Fruit fly (Drosophila melanogaster) whole organism, embryonic: ENCODE results near the gene CG43295.
A peak's percentile ranks its signal among the peaks of the same experiment; 100 is the strongest.

Experiments used
- Abd-B ChIP-seq: fragments of 200-800 bp; sonication (Bioruptor generic); optimal IDR thresholded peaks from 2 replicates; lab custom pipeline; 2018; ENCODE audit warnings: missing biosample characterization, mild to moderate bottlenecking, missing genetic modification characterization, moderate library complexity
- CG11504 ChIP-seq: fragments of 200-800 bp; sonication (Bioruptor generic); optimal IDR thresholded peaks from 3 replicates; lab custom pipeline; 2019; ENCODE audit warnings: missing biosample characterization, mild to moderate bottlenecking, missing genetic modification characterization, moderate library complexity
- CG11723 ChIP-seq: fragments of 200-800 bp; sonication (Bioruptor generic); optimal IDR thresholded peaks from 2 replicates; lab custom pipeline; 2017; ENCODE audit warnings: missing biosample characterization, mild to moderate bottlenecking, missing genetic modification characterization
- CG12299 ChIP-seq: fragments of 200-800 bp; sonication (Bioruptor generic); optimal IDR thresholded peaks from 2 replicates; lab custom pipeline; 2018; ENCODE audit warnings: missing biosample characterization, mild to moderate bottlenecking, missing genetic modification characterization
- CG13287 ChIP-seq: fragments of 200-800 bp; sonication (Bioruptor generic); IDR thresholded peaks from 2 replicates; pipeline ENCODE4 v1.3.6; 2022; ENCODE audit warnings: missing biosample characterization, missing genetic modification characterization; ENCODE audit not compliant: partially characterized antibody
- CG14050 ChIP-seq: fragments of 200-800 bp; sonication (Bioruptor generic); IDR thresholded peaks from 3 replicates; pipeline ENCODE4 v1.3.6; 2022; ENCODE audit warnings: missing biosample characterization, missing genetic modification characterization
- CG1529 ChIP-seq: fragments of 200-800 bp; sonication (Bioruptor generic); optimal IDR thresholded peaks from 3 replicates; lab custom pipeline; 2018; ENCODE audit warnings: missing biosample characterization, missing genetic modification characterization
- CG16779 ChIP-seq: fragments of 200-800 bp; sonication (Bioruptor generic); IDR thresholded peaks from 2 replicates; pipeline ENCODE4 v1.3.6; 2022; ENCODE audit warnings: missing biosample characterization, missing genetic modification characterization
- CG17802 ChIP-seq: fragments of 200-800 bp; sonication (Bioruptor generic); optimal IDR thresholded peaks from 2 replicates; lab custom pipeline; 2018; ENCODE audit warnings: missing biosample characterization, mild to moderate bottlenecking, missing genetic modification characterization, moderate library complexity
- CG2678 ChIP-seq: fragments of 200-800 bp; sonication (Bioruptor generic); optimal IDR thresholded peaks from 3 replicates; lab custom pipeline; 2019; ENCODE audit warnings: missing biosample characterization, mild to moderate bottlenecking, missing genetic modification characterization, moderate library complexity
- CG2889 ChIP-seq: fragments of 200-800 bp; sonication (Bioruptor generic); IDR thresholded peaks from 3 replicates; pipeline ENCODE4 v1.3.6; 2022; ENCODE audit warnings: missing biosample characterization, missing genetic modification characterization
- CG5180 ChIP-seq: fragments of 200-800 bp; sonication (Bioruptor generic); optimal IDR thresholded peaks from 3 replicates; lab custom pipeline; 2017; ENCODE audit warnings: missing biosample characterization, missing genetic modification characterization, mild to moderate bottlenecking, moderate library complexity, missing genetic modification reagents
- CG5953 ChIP-seq: fragments of 200-800 bp; sonication (Bioruptor generic); IDR thresholded peaks from 2 replicates; pipeline ENCODE4 v1.3.6; 2022; ENCODE audit warnings: missing biosample characterization, missing genetic modification characterization
- CG7271 ChIP-seq: fragments of 200-800 bp; sonication (Bioruptor generic); optimal IDR thresholded peaks from 2 replicates; lab custom pipeline; 2018; ENCODE audit warnings: missing biosample characterization, mild to moderate bottlenecking, missing genetic modification characterization, moderate library complexity
- CG8924 ChIP-seq: fragments of 200-800 bp; optimal IDR thresholded peaks from 3 replicates; lab custom pipeline; 2019; ENCODE audit warnings: missing biosample characterization, mild to moderate bottlenecking, missing genetic modification characterization, moderate library complexity
- CG9797 ChIP-seq: fragments of 200-800 bp; sonication (Bioruptor generic); optimal IDR thresholded peaks from 3 replicates; lab custom pipeline; 2018; ENCODE audit warnings: missing biosample characterization, mild to moderate bottlenecking, missing genetic modification characterization
- CoRest ChIP-seq: fragments of 200-800 bp; sonication (Bioruptor generic); optimal IDR thresholded peaks from 3 replicates; lab custom pipeline; 2018; ENCODE audit warnings: missing biosample characterization, mild to moderate bottlenecking, missing genetic modification characterization, moderate library complexity
- Dref ChIP-seq: fragments of 200-800 bp; sonication (Bioruptor generic); IDR thresholded peaks from 2 replicates; pipeline ENCODE4 v1.3.6; 2022; ENCODE audit warnings: missing biosample characterization, missing genetic modification characterization
- E2f2 ChIP-seq: fragments of 200-800 bp; sonication (Bioruptor generic); IDR thresholded peaks from 2 replicates; pipeline ENCODE4 v1.3.6; 2022; ENCODE audit warnings: missing biosample characterization, missing genetic modification characterization
- Ets97D ChIP-seq: fragments of 200-800 bp; sonication (Bioruptor generic); optimal IDR thresholded peaks from 3 replicates; lab custom pipeline; 2016; ENCODE audit warnings: missing biosample characterization, missing genetic modification characterization
- HLHmδ ChIP-seq: fragments of 200-800 bp; sonication (Bioruptor generic); optimal IDR thresholded peaks from 2 replicates; lab custom pipeline; 2018; ENCODE audit warnings: missing biosample characterization, mild to moderate bottlenecking, missing genetic modification characterization, moderate library complexity
- Hmr ChIP-seq: fragments of 200-800 bp; sonication (Bioruptor generic); optimal IDR thresholded peaks from 3 replicates; lab custom pipeline; 2017; ENCODE audit warnings: mild to moderate bottlenecking, missing biosample characterization, missing genetic modification reagents, missing genetic modification characterization
- MBD-R2 ChIP-seq: fragments of 200-800 bp; sonication (Bioruptor generic); IDR thresholded peaks from 2 replicates; pipeline ENCODE4 v1.3.6; 2022; ENCODE audit warnings: missing biosample characterization, missing genetic modification characterization
- Myb ChIP-seq: fragments of 200-800 bp; sonication (Bioruptor generic); optimal IDR thresholded peaks from 2 replicates; lab custom pipeline; 2016; ENCODE audit warnings: missing biosample characterization, missing genetic modification characterization
- Rx ChIP-seq: fragments of 200-800 bp; sonication (Bioruptor generic); IDR thresholded peaks from 2 replicates; pipeline ENCODE4 v1.3.6; 2022; ENCODE audit warnings: missing biosample characterization, missing genetic modification characterization
- Scr ChIP-seq: fragments of 200-800 bp; sonication (Bioruptor generic); IDR thresholded peaks from 2 replicates; pipeline ENCODE4 v1.3.6; 2022; ENCODE audit warnings: missing biosample characterization, missing genetic modification characterization; ENCODE audit not compliant: partially characterized antibody
- Sry-δ ChIP-seq: fragments of 200-800 bp; sonication (Bioruptor generic); optimal IDR thresholded peaks from 2 replicates; lab custom pipeline; 2016; ENCODE audit warnings: missing biosample characterization, missing genetic modification characterization
- YL-1 ChIP-seq: fragments of 200-800 bp; sonication (Bioruptor generic); optimal IDR thresholded peaks from 3 replicates; lab custom pipeline; 2017; ENCODE audit warnings: missing biosample characterization, mild to moderate bottlenecking, missing genetic modification characterization
- abd-A ChIP-seq: fragments of 200-800 bp; sonication (Bioruptor generic); optimal IDR thresholded peaks from 3 replicates; lab custom pipeline; 2019; ENCODE audit warnings: missing biosample characterization, mild to moderate bottlenecking, missing genetic modification characterization, moderate library complexity
- ac ChIP-seq: fragments of 200-800 bp; sonication (Bioruptor generic); optimal IDR thresholded peaks from 3 replicates; lab custom pipeline; 2017; ENCODE audit warnings: missing biosample characterization, mild to moderate bottlenecking, missing genetic modification characterization
- amos ChIP-seq: fragments of 200-800 bp; sonication (Bioruptor generic); IDR thresholded peaks from 2 replicates; pipeline ENCODE4 v1.3.6; 2022; ENCODE audit warnings: missing biosample characterization, missing genetic modification characterization; ENCODE audit not compliant: partially characterized antibody
- cg ChIP-seq: fragments of 200-800 bp; sonication (Bioruptor generic); optimal IDR thresholded peaks from 3 replicates; lab custom pipeline; 2019; ENCODE audit warnings: missing biosample characterization, mild to moderate bottlenecking, missing genetic modification characterization, moderate library complexity
- en ChIP-seq: fragments of 200-800 bp; sonication (Bioruptor generic); optimal IDR thresholded peaks from 2 replicates; lab custom pipeline; 2016; ENCODE audit warnings: missing biosample characterization, missing genetic modification characterization
- gcm2 ChIP-seq: fragments of 200-800 bp; sonication (Bioruptor generic); optimal IDR thresholded peaks from 2 replicates; lab custom pipeline; 2016; ENCODE audit warnings: missing biosample characterization, missing genetic modification characterization
- gem ChIP-seq: fragments of 200-800 bp; sonication (Bioruptor generic); optimal IDR thresholded peaks from 2 replicates; lab custom pipeline; 2019; ENCODE audit warnings: missing biosample characterization, mild to moderate bottlenecking, missing genetic modification characterization, moderate library complexity
- gfzf ChIP-seq: fragments of 200-800 bp; sonication (Bioruptor generic); optimal IDR thresholded peaks from 2 replicates; lab custom pipeline; 2016; ENCODE audit warnings: missing biosample characterization, mild to moderate bottlenecking, missing genetic modification characterization, moderate library complexity
- gsb-n ChIP-seq: fragments of 200-800 bp; sonication (Bioruptor generic); optimal IDR thresholded peaks from 3 replicates; lab custom pipeline; 2018; ENCODE audit warnings: missing biosample characterization, mild to moderate bottlenecking, missing genetic modification characterization
- mirr ChIP-seq: fragments of 200-800 bp; sonication (Bioruptor generic); optimal IDR thresholded peaks from 3 replicates; lab custom pipeline; 2018; ENCODE audit warnings: missing biosample characterization, mild to moderate bottlenecking, missing genetic modification characterization
- mld ChIP-seq: fragments of 200-800 bp; sonication (Bioruptor generic); IDR thresholded peaks from 3 replicates; pipeline ENCODE4 v1.3.6; 2022; ENCODE audit warnings: missing biosample characterization, missing genetic modification characterization; ENCODE audit not compliant: partially characterized antibody
- nerfin-1 ChIP-seq: fragments of 200-800 bp; sonication (Bioruptor generic); optimal IDR thresholded peaks from 3 replicates; lab custom pipeline; 2019; ENCODE audit warnings: missing biosample characterization, mild to moderate bottlenecking, missing genetic modification characterization, moderate library complexity
- nerfin-2 ChIP-seq: fragments of 200-800 bp; sonication (Bioruptor generic); IDR thresholded peaks from 2 replicates; pipeline ENCODE4 v1.3.6; 2022; ENCODE audit warnings: missing biosample characterization, missing genetic modification characterization; ENCODE audit not compliant: partially characterized antibody
- onecut ChIP-seq: fragments of 200-800 bp; sonication (Bioruptor generic); IDR thresholded peaks from 2 replicates; pipeline ENCODE4 v1.3.6; 2022; ENCODE audit warnings: missing biosample characterization, missing genetic modification characterization
- p53 ChIP-seq: fragments of 200-800 bp; sonication (Bioruptor generic); optimal IDR thresholded peaks from 2 replicates; lab custom pipeline; 2016; ENCODE audit warnings: missing biosample characterization, missing genetic modification characterization
- row ChIP-seq: fragments of 200-800 bp; sonication (Bioruptor generic); IDR thresholded peaks from 3 replicates; pipeline ENCODE4 v1.3.6; 2022; ENCODE audit warnings: missing biosample characterization, missing genetic modification characterization
- sima ChIP-seq: fragments of 200-800 bp; sonication (Bioruptor generic); optimal IDR thresholded peaks from 2 replicates; lab custom pipeline; 2016; ENCODE audit warnings: missing biosample characterization, missing genetic modification characterization
- trem ChIP-seq: fragments of 200-800 bp; optimal IDR thresholded peaks from 3 replicates; lab custom pipeline; 2019; ENCODE audit warnings: missing biosample characterization, mild to moderate bottlenecking, missing genetic modification characterization, moderate library complexity
- unc-4 ChIP-seq: fragments of 200-800 bp; sonication (Bioruptor generic); IDR thresholded peaks from 2 replicates; pipeline ENCODE4 v1.3.6; 2022; ENCODE audit warnings: missing biosample characterization, missing genetic modification characterization; ENCODE audit not compliant: partially characterized antibody
- zfh2 ChIP-seq: fragments of 200-800 bp; sonication (Bioruptor generic); optimal IDR thresholded peaks from 2 replicates; lab custom pipeline; 2016; ENCODE audit warnings: missing biosample characterization, missing genetic modification characterization

The CG43295 gene

DNA sequence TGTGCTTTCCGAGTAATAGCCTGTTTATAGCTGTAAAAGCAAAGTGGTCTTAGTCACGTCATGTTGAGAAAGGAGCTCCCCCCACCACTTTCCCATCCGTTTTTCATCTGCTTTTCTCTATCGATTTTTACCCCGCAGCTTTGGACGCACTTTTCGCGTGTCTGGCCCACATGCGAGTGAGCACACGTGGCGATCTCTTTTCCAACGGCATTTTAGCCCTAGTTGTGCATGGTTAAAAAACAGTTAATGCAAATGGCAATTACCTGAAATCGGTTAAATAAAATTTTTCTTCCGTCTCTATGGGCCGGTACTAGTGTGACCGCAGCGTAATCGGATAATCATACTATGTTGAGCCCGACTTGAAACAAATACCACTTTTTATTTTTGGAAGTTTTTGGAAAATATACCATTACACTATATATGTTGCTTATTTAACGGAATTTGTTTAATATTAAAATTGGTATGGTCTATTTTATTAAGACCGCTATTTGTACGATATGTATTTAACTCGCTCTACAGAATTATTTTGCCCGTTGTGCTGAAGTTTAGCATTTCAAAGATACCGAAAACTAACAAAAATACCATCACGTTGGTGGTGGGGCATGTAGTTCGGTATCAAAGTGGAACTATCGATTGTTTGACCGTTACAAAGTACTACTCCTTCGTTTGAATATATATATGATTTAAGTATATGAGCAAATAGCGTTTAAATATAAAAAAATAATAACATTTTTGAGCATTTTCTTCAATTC lies 6.6 kb downstream of the CG43295 start, which contains the start of gene Zn72D (continued):
- peak; percentile 60 for TF ChIP-seq CG9797
- TF ChIP-seq MBD-R2 (GFP tag; lab: Robert Waterston, UW), result peak; percentile 84
- TF ChIP-seq Ets97D (GFP tag; lab: Kevin White, UChicago), result peak; percentile 21
- peak; percentile 58 for TF ChIP-seq Scr (GFP tag; lab: Robert Waterston, UW)
- TF ChIP-seq nerfin-1, result peak; percentile 9
- no peak for TF ChIP-seq CG5180 (GFP tag; lab: Kevin White, UChicago)
- peak; percentile 13 for TF ChIP-seq CoRest
- peak; percentile 22 for TF ChIP-seq CG7271 (tag; lab: Kevin White, UChicago)
- no peak for TF ChIP-seq Hmr (GFP tag; lab: Kevin White, UChicago)
- peak; percentile 75 for TF ChIP-seq YL-1
- TF ChIP-seq onecut, result peak; percentile 99
- TF ChIP-seq CG8924 (tag; lab: Kevin White, UChicago), result no peak
- 0 out of 3 replicates have a peak, but pooled peaks have one; percentile 7 for TF ChIP-seq mld (GFP tag; lab: Robert Waterston, UW)
- peak; percentile 77 for TF ChIP-seq Myb
- TF ChIP-seq amos (GFP tag; lab: Robert Waterston, UW), result 0 out of 2 replicates have a peak, but pooled peaks have one; percentile 18
- TF ChIP-seq gfzf (GFP tag; lab: Kevin White, UChicago), result peak; percentile 70
- TF ChIP-seq E2f2 (GFP tag; lab: Robert Waterston, UW), result 0 out of 2 replicates have a peak, but pooled peaks have one; percentile 18
- no peak for TF ChIP-seq sima (GFP tag; lab: Kevin White, UChicago)
- TF ChIP-seq CG11504, result peak; percentile 68
- TF ChIP-seq nerfin-2 (GFP tag; lab: Robert Waterston, UW), result no peak
- peak; percentile 72 for TF ChIP-seq Sry-δ
- TF ChIP-seq row, result peak; percentile 28; the same call in 1 of the 3 replicates
- peak; percentile 36; the same call in 1 of the 2 replicates for TF ChIP-seq unc-4
- no peak for TF ChIP-seq CG11723 (GFP tag; lab: Kevin White, UChicago)
- TF ChIP-seq CG2889 (GFP tag; lab: Robert Waterston, UW), result no peak
- peak; percentile 24 for TF ChIP-seq zfh2
- peak; percentile 46 for TF ChIP-seq CG13287
- TF ChIP-seq p53, result no peak
- peak; percentile 25 for TF ChIP-seq trem (tag; lab: Kevin White, UChicago)
- TF ChIP-seq, all 482 proteins: peak for 48

DNA sequence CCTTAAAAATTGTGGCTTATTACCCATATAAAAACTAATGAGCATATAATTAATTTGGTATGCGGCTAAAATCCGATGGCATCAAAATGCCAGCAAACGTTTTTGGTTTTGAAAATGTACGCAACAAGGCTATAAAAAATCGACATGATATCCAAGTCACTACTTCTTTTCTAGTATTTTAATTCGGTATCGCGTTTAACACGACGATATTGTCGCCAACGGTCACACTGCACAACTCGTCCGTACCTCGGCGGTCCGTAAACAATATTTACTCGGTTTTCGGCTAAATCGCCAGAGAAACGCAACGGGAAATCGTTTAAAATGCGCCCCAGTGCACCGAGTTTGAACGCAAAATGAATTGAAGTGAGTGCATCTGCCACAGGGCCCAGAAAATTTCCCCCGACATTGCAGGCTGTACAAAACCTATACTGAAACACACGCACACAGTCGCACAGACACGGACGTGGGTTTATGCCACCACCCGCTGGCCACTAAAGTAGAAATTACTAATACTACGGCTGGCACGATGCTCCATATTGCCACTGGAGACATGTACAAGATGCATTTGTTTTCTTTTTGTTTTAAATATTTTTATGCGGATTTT lies 7.5 kb downstream of the CG43295 start, which contains the start of gene Taf4:
Gene Taf4, plus strand, starts transcription at position 210 of the 604 bp plus-strand sequence.
- TF ChIP-seq ac (GFP tag; lab: Kevin White, UChicago) (peak; percentile 46), cg (peak; percentile 91), CG9797 (peak; percentile 43), E2f2 (GFP tag; lab: Robert Waterston, UW) (peak; percentile 28), Rx (GFP tag; lab: Robert Waterston, UW) (no peak), gcm2 (GFP tag; lab: Kevin White, UChicago) (peak; percentile 51), CG2678 (tag; lab: Kevin White, UChicago) (no peak), mirr (GFP tag; lab: Kevin White, UChicago) (no peak), CG5953 (no peak), gsb-n (no peak), gem (tag; lab: Kevin White, UChicago) (no peak), CG1529 (peak; percentile 31), CG14050 (GFP tag; lab: Robert Waterston, UW) (no peak), HLHmδ (peak; percentile 16), CG16779 (GFP tag; lab: Robert Waterston, UW) (no peak), en (GFP tag; lab: Kevin White, UChicago) (no peak), Abd-B (GFP tag; lab: Kevin White, UChicago) (no peak), gfzf (GFP tag; lab: Kevin White, UChicago) (peak; percentile 75), CG12299 (tag; lab: Kevin White, UChicago) (peak; percentile 86), abd-A (tag; lab: Kevin White, UChicago) (no peak), Dref (peak; percentile 48), CG17802 (peak; percentile 38)
